Worm (Caenorhabditis elegans): ENCODE measurements around the gene cdh-8.

ce11 chrIV:296849-297248 lies 42.8 kb upstream of the cdh-8 start:
- no peak for TF ChIP-seq dpl-1 (GFP tag; optimal IDR thresholded peaks at IDR 0.05)
- TF ChIP-seq pqm-1 (tag; optimal IDR thresholded peaks at IDR 0.05): no peak
- TF ChIP-seq unc-130 (tag; optimal IDR thresholded peaks at IDR 0.05): no peak
- no peak for TF ChIP-seq mab-9 (GFP tag; IDR thresholded peaks at IDR 0.05)
- TF ChIP-seq nhr-76 (tag; optimal IDR thresholded peaks at IDR 0.05): no peak
- TF ChIP-seq nhr-12 (tag; optimal IDR thresholded peaks at IDR 0.05): no peak
- no peak for TF ChIP-seq ama-1 (optimal IDR thresholded peaks at IDR 0.05)
- no peak for TF ChIP-seq nhr-77 (tag; optimal IDR thresholded peaks at IDR 0.05)
